Worm (Caenorhabditis elegans) whole organism, L3 larva: Measurements from ENCODE around the gene taf-6.1.

Experiments used
- aly-2 ChIP-seq: fragments of 150-350 bp; optimal IDR thresholded peaks from 2 replicates; lab custom pipeline; 2014; ENCODE audit warnings: missing biosample characterization, missing genetic modification characterization
- ama-1 ChIP-seq: fragments of 150-350 bp; optimal IDR thresholded peaks from 2 replicates; lab custom pipeline; 2018
- elt-1 ChIP-seq: fragments of 150-350 bp; optimal IDR thresholded peaks from 2 replicates; lab custom pipeline; 2014; ENCODE audit warnings: missing biosample characterization, missing genetic modification characterization
- elt-3 ChIP-seq, 3 experiments: fragments of 150-350 bp in 1 of 3; sonication (generic microtip) in 2 of 3; optimal IDR thresholded peaks; 2 replicates in 2 of 3; 4 replicates in 1 of 3; lab custom pipeline; 2014 to 2017; ENCODE audit warnings: missing biosample characterization in 3 of 3, missing genetic modification characterization in 3 of 3
- nfya-1 ChIP-seq: sonication (generic microtip); optimal IDR thresholded peaks from 2 replicates; lab custom pipeline; 2017; ENCODE audit warnings: missing genetic modification characterization, mild to moderate bottlenecking, missing compliant biosample characterization, antibody characterized with exemption, moderate library complexity; ENCODE audit not compliant: insufficient read depth
- snpc-4 ChIP-seq: fragments of 150-350 bp; optimal IDR thresholded peaks from 2 replicates; lab custom pipeline; 2014; ENCODE audit warnings: missing biosample characterization, missing genetic modification characterization
- tbx-2 ChIP-seq: sonication (generic microtip); optimal IDR thresholded peaks from 2 replicates; lab custom pipeline; 2016; ENCODE audit warnings: mild to moderate bottlenecking, missing genetic modification characterization, missing compliant biosample characterization
- unc-62 ChIP-seq: fragments of 150-350 bp; sonication (generic microtip); optimal IDR thresholded peaks from 4 replicates; lab custom pipeline; 2014; ENCODE audit warnings: missing biosample characterization, missing genetic modification reagents, missing genetic modification characterization

DNA sequence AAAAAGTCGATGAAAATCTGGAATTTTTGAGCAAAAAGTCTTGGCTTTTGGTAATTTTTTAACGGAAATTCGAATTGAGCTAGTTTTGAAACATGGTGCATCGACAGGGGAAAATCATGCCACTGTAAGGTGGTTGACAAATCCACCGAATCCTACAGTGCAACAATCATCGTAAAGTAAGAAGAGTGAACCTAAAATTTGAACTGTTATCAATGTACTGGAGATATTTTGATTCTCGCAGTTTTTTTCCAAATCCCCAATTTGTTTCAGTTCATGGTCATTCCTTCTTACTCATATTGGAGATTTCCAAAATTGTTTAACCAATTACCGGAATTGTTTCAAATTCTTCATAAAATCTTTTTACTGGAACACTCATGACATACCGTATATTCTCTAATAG lies 25.0 kb downstream of the taf-6.1 start:
- no peak for TF ChIP-seq snpc-4 (tag; lab: Kevin White, UChicago)
- no peak for TF ChIP-seq tbx-2
- no peak for TF ChIP-seq nfya-1 (tag; lab: Kevin White, UChicago)
- TF ChIP-seq elt-3 (tag; optimal IDR thresholded peaks at IDR 0.05; lab: Kevin White, UChicago): no peak
- TF ChIP-seq elt-1: no peak
- TF ChIP-seq unc-62: no peak
- TF ChIP-seq ama-1 (lab: Kevin White, UChicago): no peak
- TF ChIP-seq aly-2 (tag; lab: Kevin White, UChicago): no peak
